Worm (Caenorhabditis elegans): ENCODE results near the gene B0244.17.

ce11 chrIII:5744579-5744978, 11.6 kb downstream of the B0244.17 start, which contains the start of gene B0244.5:
- no peak for TF ChIP-seq elt-3 (tag; optimal IDR thresholded peaks at IDR 0.05)
- TF ChIP-seq sem-2 (GFP tag; optimal IDR thresholded peaks at IDR 0.05) = no peak
- TF ChIP-seq blmp-1 (tag; optimal IDR thresholded peaks at IDR 0.05) = no peak
- no peak for TF ChIP-seq nhr-28 (tag; optimal IDR thresholded peaks at IDR 0.05)
- TF ChIP-seq lin-13 (tag; optimal IDR thresholded peaks at IDR 0.05) = no peak
- TF ChIP-seq ztf-11 (tag; optimal IDR thresholded peaks at IDR 0.05) = no peak
- TF ChIP-seq ceh-83 (GFP tag; optimal IDR thresholded peaks at IDR 0.05) = no peak
- no peak for TF ChIP-seq mls-2 (tag; optimal IDR thresholded peaks at IDR 0.05)
- TF ChIP-seq unc-39 (tag; optimal IDR thresholded peaks at IDR 0.05) = no peak
- TF ChIP-seq unc-62 (GFP tag; optimal IDR thresholded peaks at IDR 0.05) = no peak

Data from whole organism, mixed stage, embryonic.